Worm (Caenorhabditis elegans): ENCODE data around the gene nhr-214.

The nhr-214 gene

ce11 chrX:12693150-12693589, 8.7 kb downstream of the nhr-214 start (continued):
- TF ChIP-seq tbx-2 (tag; optimal IDR thresholded peaks at IDR 0.05) (peak; percentile 33), ceh-9 (tag; optimal IDR thresholded peaks at IDR 0.05) (no peak), elt-4 (tag; optimal IDR thresholded peaks at IDR 0.05) (no peak), ceh-22 (tag; optimal IDR thresholded peaks at IDR 0.05) (no peak), ceh-45 (GFP tag; IDR thresholded peaks at IDR 0.05) (0 out of 2 replicates have a peak, but pooled peaks have one; percentile 14), pros-1 (tag; optimal IDR thresholded peaks at IDR 0.05) (no peak), nhr-232 (tag; optimal IDR thresholded peaks at IDR 0.05) (no peak), unc-55 (GFP tag; optimal IDR thresholded peaks at IDR 0.05) (no peak), hlh-6 (tag; optimal IDR thresholded peaks at IDR 0.05) (no peak)

ce11 chrX:12691740-12692383, 10.0 kb downstream of the nhr-214 start:
- TF ChIP-seq fax-1 (tag; optimal IDR thresholded peaks at IDR 0.05), result no peak
- TF ChIP-seq pag-3 (tag; optimal IDR thresholded peaks at IDR 0.05; ENCODE audit: borderline replicate concordance), result peak; percentile 7
- TF ChIP-seq C08G9.2 (tag; optimal IDR thresholded peaks at IDR 0.05), result peak; percentile 43
- TF ChIP-seq ceh-2 (tag; optimal IDR thresholded peaks at IDR 0.05), result peak; percentile 24
- TF ChIP-seq hlh-15 (tag; optimal IDR thresholded peaks at IDR 0.05), result no peak
- TF ChIP-seq hlh-6 (tag; optimal IDR thresholded peaks at IDR 0.05), result peak; percentile 69
- TF ChIP-seq nfya-1 (tag; optimal IDR thresholded peaks at IDR 0.05), result peak; percentile 56
- no peak for TF ChIP-seq ceh-9 (tag; optimal IDR thresholded peaks at IDR 0.05)
- peak; percentile 30 for TF ChIP-seq ceh-14 (tag; optimal IDR thresholded peaks at IDR 0.05)
- no peak for TF ChIP-seq madf-2 (tag; optimal IDR thresholded peaks at IDR 0.05)
- TF ChIP-seq rnt-1 (tag; optimal IDR thresholded peaks at IDR 0.05), result no peak
- TF ChIP-seq ama-1 (optimal IDR thresholded peaks at IDR 0.05), result peak; percentile 96
- TF ChIP-seq hlh-13 (GFP tag; optimal IDR thresholded peaks at IDR 0.05), result no peak
- no peak for TF ChIP-seq ets-4 (tag; optimal IDR thresholded peaks at IDR 0.05)
- TF ChIP-seq lin-11 (tag; optimal IDR thresholded peaks at IDR 0.05), result no peak
- TF ChIP-seq ceh-34 (tag; optimal IDR thresholded peaks at IDR 0.05), result peak; percentile 19
- TF ChIP-seq sox-2 (GFP tag; IDR thresholded peaks at IDR 0.05), result no peak; the same call in 1 of the 2 replicates
- TF ChIP-seq npax-4 (tag; optimal IDR thresholded peaks at IDR 0.05), result no peak
- TF ChIP-seq hlh-30 (tag; optimal IDR thresholded peaks at IDR 0.05; ENCODE audit: insufficient read depth), result no peak
- TF ChIP-seq Y22D7AL.16 (tag; optimal IDR thresholded peaks at IDR 0.05), result no peak
- TF ChIP-seq tbx-7 (tag; optimal IDR thresholded peaks at IDR 0.05), result no peak
- TF ChIP-seq F13H6.1 (tag; optimal IDR thresholded peaks at IDR 0.05), result no peak
- no peak for TF ChIP-seq unc-3 (GFP tag; conservative IDR thresholded peaks at IDR 0.05)
- no peak for TF ChIP-seq unc-3 (tag; optimal IDR thresholded peaks at IDR 0.05)
- TF ChIP-seq T23F11.4 (GFP tag; optimal IDR thresholded peaks at IDR 0.05), result no peak
- TF ChIP-seq sox-4 (tag; optimal IDR thresholded peaks at IDR 0.05), result peak; percentile 55
- no peak for TF ChIP-seq syd-9 (tag; optimal IDR thresholded peaks at IDR 0.05)
- no peak for TF ChIP-seq ttx-3 (tag; optimal IDR thresholded peaks at IDR 0.05)
- TF ChIP-seq ceh-22 (tag; optimal IDR thresholded peaks at IDR 0.05), result no peak
- TF ChIP-seq elt-2 (tag; optimal IDR thresholded peaks at IDR 0.05), result no peak
- peak; percentile 1 for TF ChIP-seq K09A11.1 (tag; optimal IDR thresholded peaks at IDR 0.05; ENCODE audit: insufficient read depth)
- TF ChIP-seq lim-6 (tag; optimal IDR thresholded peaks at IDR 0.05), result no peak
- TF ChIP-seq che-1 (tag; optimal IDR thresholded peaks at IDR 0.05), result peak; percentile 29
- TF ChIP-seq ceh-30 (tag; optimal IDR thresholded peaks at IDR 0.05), result no peak
- peak; percentile 46 for TF ChIP-seq ceh-48 (tag; optimal IDR thresholded peaks at IDR 0.05)
- TF ChIP-seq pat-9 (tag; optimal IDR thresholded peaks at IDR 0.05), result peak; percentile 1
- TF ChIP-seq unc-55 (GFP tag; optimal IDR thresholded peaks at IDR 0.05), result no peak
- TF ChIP-seq pha-4 (tag; optimal IDR thresholded peaks at IDR 0.05), result no peak
- peak; percentile 34 for TF ChIP-seq C38D4.7 (GFP tag; optimal IDR thresholded peaks at IDR 0.05)
- no peak for TF ChIP-seq ceh-24 (tag; optimal IDR thresholded peaks at IDR 0.05)
- peak; percentile 55 for TF ChIP-seq ref-2 (tag; optimal IDR thresholded peaks at IDR 0.05)
- TF ChIP-seq hlh-8 (tag; optimal IDR thresholded peaks at IDR 0.05), result no peak
- TF ChIP-seq ceh-45 (GFP tag; IDR thresholded peaks at IDR 0.05), result no peak
- no peak for TF ChIP-seq ztf-16 (tag; optimal IDR thresholded peaks at IDR 0.05)
- peak; percentile 68 for TF ChIP-seq unc-42 (tag; optimal IDR thresholded peaks at IDR 0.05)
- no peak for TF ChIP-seq unc-86 (tag; optimal IDR thresholded peaks at IDR 0.05)
- TF ChIP-seq nhr-232 (tag; optimal IDR thresholded peaks at IDR 0.05), result no peak
